Fruit fly (Drosophila melanogaster) whole organism, embryonic: ENCODE data around the gene CG12171.

ENCODE experiments used
- Atf6 ChIP-seq: fragments of 200-800 bp; sonication (Bioruptor generic); IDR thresholded peaks from 2 replicates; pipeline ENCODE4 v1.3.6; 2022; ENCODE audit warnings: missing biosample characterization, missing genetic modification characterization
- BEAF-32 ChIP-seq: fragments of 200-800 bp; sonication (Bioruptor generic); optimal IDR thresholded peaks from 3 replicates; lab custom pipeline; 2017; ENCODE audit warnings: missing biosample characterization, missing genetic modification characterization, mild to moderate bottlenecking, moderate library complexity, missing genetic modification reagents
- CG10274 ChIP-seq: fragments of 200-800 bp; sonication (Bioruptor generic); optimal IDR thresholded peaks from 3 replicates; lab custom pipeline; 2017; ENCODE audit warnings: missing biosample characterization, mild to moderate bottlenecking, missing genetic modification characterization
- CG10321 ChIP-seq: fragments of 200-800 bp; sonication (Bioruptor generic); IDR thresholded peaks from 2 replicates; pipeline ENCODE4 v1.3.6; 2022; ENCODE audit warnings: missing biosample characterization, missing genetic modification characterization
- CG11247 ChIP-seq: fragments of 200-800 bp; sonication (Bioruptor generic); IDR thresholded peaks from 2 replicates; pipeline ENCODE4 v1.3.6; 2022; ENCODE audit warnings: missing biosample characterization, missing genetic modification characterization
- CG12236 ChIP-seq: fragments of 200-800 bp; sonication (Bioruptor generic); optimal IDR thresholded peaks from 2 replicates; lab custom pipeline; 2016; ENCODE audit warnings: missing biosample characterization, missing genetic modification characterization
- CG13424 ChIP-seq: fragments of 200-800 bp; sonication (Bioruptor generic); optimal IDR thresholded peaks from 2 replicates; lab custom pipeline; 2019; ENCODE audit warnings: missing biosample characterization, mild to moderate bottlenecking, missing genetic modification characterization, moderate library complexity
- CG14014 ChIP-seq: fragments of 200-800 bp; sonication (Bioruptor generic); IDR thresholded peaks from 2 replicates; pipeline ENCODE4 v1.3.6; 2022; ENCODE audit warnings: missing biosample characterization, missing genetic modification characterization
- CG18011 ChIP-seq: fragments of 200-800 bp; sonication (Bioruptor generic); optimal IDR thresholded peaks from 2 replicates; lab custom pipeline; 2017; ENCODE audit warnings: missing biosample characterization, missing genetic modification characterization, mild to moderate bottlenecking, moderate library complexity, missing genotype
- CG2120 ChIP-seq: fragments of 200-800 bp; sonication (Bioruptor generic); optimal IDR thresholded peaks from 3 replicates; lab custom pipeline; 2016; ENCODE audit warnings: missing biosample characterization, missing genetic modification characterization
- CG31224 ChIP-seq: fragments of 200-800 bp; sonication (Bioruptor generic); IDR thresholded peaks from 2 replicates; pipeline ENCODE4 v1.3.6; 2022; ENCODE audit warnings: missing biosample characterization, missing genetic modification characterization
- CG31365 ChIP-seq: fragments of 200-800 bp; sonication (Bioruptor generic); optimal IDR thresholded peaks from 2 replicates; lab custom pipeline; 2018; ENCODE audit warnings: missing biosample characterization, mild to moderate bottlenecking, missing genetic modification characterization
- CG32767 ChIP-seq: fragments of 200-800 bp; sonication (Bioruptor generic); IDR thresholded peaks from 2 replicates; pipeline ENCODE4 v1.3.6; 2022; ENCODE audit warnings: missing biosample characterization, missing genetic modification characterization
- CG33213 ChIP-seq: fragments of 200-800 bp; sonication (Bioruptor generic); optimal IDR thresholded peaks from 3 replicates; lab custom pipeline; 2016; ENCODE audit warnings: missing biosample characterization, missing genetic modification characterization
- CG34224 ChIP-seq: fragments of 200-800 bp; sonication (Bioruptor generic); IDR thresholded peaks from 3 replicates; pipeline ENCODE4 v1.3.6; 2022; ENCODE audit warnings: missing biosample characterization, missing genetic modification characterization; ENCODE audit not compliant: partially characterized antibody
- CG4617 ChIP-seq: fragments of 200-800 bp; sonication (Bioruptor generic); optimal IDR thresholded peaks from 3 replicates; lab custom pipeline; 2016; ENCODE audit warnings: missing biosample characterization, missing genetic modification characterization, borderline replicate concordance
- CG6765 ChIP-seq: fragments of 200-800 bp; sonication (Bioruptor generic); optimal IDR thresholded peaks from 3 replicates; lab custom pipeline; 2017; ENCODE audit warnings: missing biosample characterization, mild to moderate bottlenecking, missing genetic modification characterization
- CG7556 ChIP-seq: fragments of 200-800 bp; sonication (Bioruptor generic); optimal IDR thresholded peaks from 2 replicates; lab custom pipeline; 2017; ENCODE audit warnings: missing biosample characterization, mild to moderate bottlenecking, missing genetic modification characterization
- CG8388 ChIP-seq: fragments of 200-800 bp; sonication (Bioruptor generic); optimal IDR thresholded peaks from 2 replicates; lab custom pipeline; 2019; ENCODE audit warnings: missing biosample characterization, mild to moderate bottlenecking, missing genetic modification characterization, moderate library complexity
- CHES-1-like ChIP-seq: fragments of 200-800 bp; sonication (Bioruptor generic); optimal IDR thresholded peaks from 2 replicates; lab custom pipeline; 2016; ENCODE audit warnings: missing biosample characterization, missing genetic modification characterization
- Eip74EF ChIP-seq, 2 experiments: fragments of 200-800 bp in 1 of 2; fragments of >200 bp in 1 of 2; sonication (Bioruptor generic) in 1 of 2; optimal IDR thresholded peaks; 2 replicates each; lab custom pipeline; 2017 to 2019; ENCODE audit warnings: missing biosample characterization in 2 of 2, missing genetic modification characterization in 2 of 2, mild to moderate bottlenecking in 1 of 2, moderate library complexity in 1 of 2
- H15 ChIP-seq: fragments of 200-800 bp; sonication (Bioruptor generic); IDR thresholded peaks from 3 replicates; pipeline ENCODE4 v1.3.6; 2022; ENCODE audit warnings: missing biosample characterization, missing genetic modification characterization
- HLH3B ChIP-seq: fragments of 200-800 bp; sonication (Bioruptor generic); IDR thresholded peaks from 2 replicates; pipeline ENCODE4 v1.3.6; 2022; ENCODE audit warnings: missing biosample characterization, missing genetic modification characterization
- HLH54F ChIP-seq: fragments of 200-800 bp; sonication (Bioruptor generic); optimal IDR thresholded peaks from 3 replicates; lab custom pipeline; 2016; ENCODE audit warnings: missing biosample characterization, missing genetic modification characterization
- Hr51 ChIP-seq, 2 experiments: fragments of 200-800 bp; sonication (Bioruptor generic); optimal IDR thresholded peaks; 2 replicates in 1 of 2; 3 replicates in 1 of 2; lab custom pipeline; 2016 to 2018; ENCODE audit warnings: missing biosample characterization in 2 of 2, missing genetic modification characterization in 2 of 2, mild to moderate bottlenecking in 1 of 2, moderate library complexity in 1 of 2
- Med ChIP-seq: fragments of 200-800 bp; sonication (Bioruptor generic); peaks from one replicate; lab custom pipeline; 2016; ENCODE audit warnings: missing biosample characterization, missing genetic modification characterization, mild to moderate bottlenecking, inconsistent platforms, moderate library complexity
- Mes4 ChIP-seq: fragments of 200-800 bp; sonication (Bioruptor generic); optimal IDR thresholded peaks from 2 replicates; lab custom pipeline; 2016; ENCODE audit warnings: missing biosample characterization, missing genetic modification characterization
- Neu2 ChIP-seq: fragments of 200-800 bp; sonication (Bioruptor generic); optimal IDR thresholded peaks from 3 replicates; lab custom pipeline; 2016; ENCODE audit warnings: missing biosample characterization, missing genetic modification characterization, borderline replicate concordance
- Rfx ChIP-seq: fragments of 200-800 bp; sonication (Bioruptor generic); IDR thresholded peaks from 2 replicates; pipeline ENCODE4 v1.3.6; 2022; ENCODE audit warnings: missing biosample characterization, missing genetic modification characterization
- Ssrp ChIP-seq: fragments of 200-800 bp; sonication (Bioruptor generic); optimal IDR thresholded peaks from 2 replicates; lab custom pipeline; 2018; ENCODE audit warnings: missing biosample characterization, mild to moderate bottlenecking, missing genetic modification characterization, moderate library complexity
- Vsx1 ChIP-seq: fragments of 200-800 bp; sonication (Bioruptor generic); optimal IDR thresholded peaks from 2 replicates; lab custom pipeline; 2017; ENCODE audit warnings: missing biosample characterization, mild to moderate bottlenecking, missing genetic modification characterization, missing genetic modification reagents
- az2 ChIP-seq: fragments of 200-800 bp; sonication (Bioruptor generic); optimal IDR thresholded peaks from 3 replicates; lab custom pipeline; 2016; ENCODE audit warnings: missing biosample characterization, missing genetic modification characterization
- bbx ChIP-seq: fragments of 200-800 bp; sonication (Bioruptor generic); IDR thresholded peaks from 2 replicates; pipeline ENCODE4 v1.3.6; 2022; ENCODE audit warnings: missing biosample characterization, missing genetic modification characterization; ENCODE audit not compliant: partially characterized antibody
- bcd ChIP-seq: fragments of 200-800 bp; sonication (Bioruptor generic); optimal IDR thresholded peaks from 2 replicates; lab custom pipeline; 2017; ENCODE audit warnings: missing biosample characterization, mild to moderate bottlenecking, missing genetic modification characterization
- cato ChIP-seq: fragments of 200-800 bp; sonication (Bioruptor generic); optimal IDR thresholded peaks from 2 replicates; lab custom pipeline; 2016; ENCODE audit warnings: missing biosample characterization, missing genetic modification characterization, borderline replicate concordance
- caup ChIP-seq: fragments of 200-800 bp; sonication (Bioruptor generic); optimal IDR thresholded peaks from 3 replicates; lab custom pipeline; 2017; ENCODE audit warnings: missing biosample characterization, mild to moderate bottlenecking, missing genetic modification characterization, moderate library complexity; ENCODE audit not compliant: severe bottlenecking
- crc ChIP-seq: fragments of 200-800 bp; sonication (Bioruptor generic); optimal IDR thresholded peaks from 2 replicates; lab custom pipeline; 2016; ENCODE audit warnings: missing biosample characterization, missing genetic modification characterization
- croc ChIP-seq: fragments of 200-800 bp; sonication (Bioruptor generic); conservative IDR thresholded peaks from 3 replicates; pipeline ENCODE4 v1.3.6; 2022; ENCODE audit warnings: missing biosample characterization, missing genetic modification characterization
- crol ChIP-seq: fragments of 200-800 bp; sonication (Bioruptor generic); IDR thresholded peaks from 2 replicates; pipeline ENCODE4 v1.3.6; 2022; ENCODE audit warnings: missing biosample characterization, missing genetic modification characterization
- da ChIP-seq: fragments of 200-800 bp; sonication (Bioruptor generic); optimal IDR thresholded peaks from 2 replicates; lab custom pipeline; 2016; ENCODE audit warnings: missing biosample characterization, missing genetic modification characterization
- gsb-n ChIP-seq: fragments of 200-800 bp; sonication (Bioruptor generic); optimal IDR thresholded peaks from 3 replicates; lab custom pipeline; 2018; ENCODE audit warnings: missing biosample characterization, mild to moderate bottlenecking, missing genetic modification characterization
- luna ChIP-seq: fragments of 200-800 bp; sonication (Bioruptor generic); optimal IDR thresholded peaks from 2 replicates; lab custom pipeline; 2016; ENCODE audit warnings: missing biosample characterization, missing genetic modification characterization
- nerfin-1 ChIP-seq: fragments of 200-800 bp; sonication (Bioruptor generic); optimal IDR thresholded peaks from 3 replicates; lab custom pipeline; 2019; ENCODE audit warnings: missing biosample characterization, mild to moderate bottlenecking, missing genetic modification characterization, moderate library complexity
- pum ChIP-seq: fragments of 200-800 bp; sonication (Bioruptor generic); optimal IDR thresholded peaks from 2 replicates; lab custom pipeline; 2016; ENCODE audit warnings: missing biosample characterization, missing genetic modification characterization
- row ChIP-seq: fragments of 200-800 bp; sonication (Bioruptor generic); IDR thresholded peaks from 3 replicates; pipeline ENCODE4 v1.3.6; 2022; ENCODE audit warnings: missing biosample characterization, missing genetic modification characterization
- sna ChIP-seq: fragments of 200-800 bp; sonication (Bioruptor generic); IDR thresholded peaks from 2 replicates; pipeline ENCODE4 v1.3.6; 2022; ENCODE audit warnings: missing biosample characterization, missing genetic modification characterization; ENCODE audit not compliant: partially characterized antibody
- tio ChIP-seq: fragments of 200-800 bp; sonication (Bioruptor generic); optimal IDR thresholded peaks from 2 replicates; lab custom pipeline; 2017; ENCODE audit warnings: missing biosample characterization, missing genetic modification characterization, inconsistent platforms
- usp ChIP-seq: fragments of >200 bp; optimal IDR thresholded peaks from 2 replicates; lab custom pipeline; 2017; ENCODE audit warnings: missing biosample characterization, missing genetic modification characterization
- vvl ChIP-seq: fragments of 200-800 bp; sonication (Bioruptor generic); IDR thresholded peaks from 2 replicates; pipeline ENCODE4 v1.3.6; 2022; ENCODE audit warnings: missing biosample characterization, missing genetic modification characterization

Gene CG12171

dm6 chr3R:5660198-5660893 is 26.9 kb downstream of the CG12171 start, which contains the start of gene Wdr33 (continued):
- no peak for TF ChIP-seq da (GFP tag; lab: Kevin White, UChicago)
- TF ChIP-seq luna (GFP tag; lab: Kevin White, UChicago) = no peak
- TF ChIP-seq vvl (GFP tag; lab: Robert Waterston, UW) = no peak; the same call in 1 of the 2 replicates
- no peak for TF ChIP-seq Med (GFP tag; lab: Kevin White, UChicago)
- TF ChIP-seq HLH3B (GFP tag; lab: Robert Waterston, UW) = peak; percentile 30; the same call in 1 of the 2 replicates
- peak; percentile 24 for TF ChIP-seq CG8388 (GFP tag; lab: Kevin White, UChicago)
- no peak for TF ChIP-seq CG11247 (GFP tag; lab: Robert Waterston, UW)
- TF ChIP-seq CG14014 (GFP tag; lab: Robert Waterston, UW) = no peak
- peak; percentile 56 for TF ChIP-seq CG13424 (tag; lab: Kevin White, UChicago)
- no peak for TF ChIP-seq Hr51 (GFP tag; optimal IDR thresholded peaks at IDR 0.05; lab: Kevin White, UChicago)
- no peak for TF ChIP-seq CG4617 (GFP tag; lab: Kevin White, UChicago)
- peak; percentile 82 for TF ChIP-seq CG34224
- TF ChIP-seq Eip74EF (GFP tag; optimal IDR thresholded peaks at IDR 0.05; lab: Kevin White, UChicago) = no peak
- no peak for TF ChIP-seq CG32767 (GFP tag; lab: Robert Waterston, UW)
- no peak; the same call in 1 of the 2 replicates for TF ChIP-seq Rfx (GFP tag; lab: Robert Waterston, UW)
- TF ChIP-seq CG10274 = no peak
- TF ChIP-seq HLH54F (GFP tag; lab: Kevin White, UChicago) = no peak
- no peak for TF ChIP-seq pum
- TF ChIP-seq Neu2 = no peak
- TF ChIP-seq crc (GFP tag; lab: Kevin White, UChicago) = no peak
- no peak for TF ChIP-seq CG31224 (GFP tag; lab: Robert Waterston, UW)
- TF ChIP-seq cato = peak; percentile 14
- peak; percentile 34 for TF ChIP-seq CG7556 (GFP tag; lab: Kevin White, UChicago)
- TF ChIP-seq sna (GFP tag; lab: Robert Waterston, UW) = peak; percentile 79
- TF ChIP-seq croc (GFP tag; lab: Robert Waterston, UW) = no peak
- peak; percentile 54 for TF ChIP-seq Ssrp
- TF ChIP-seq bbx = peak; percentile 86
- TF ChIP-seq CG31365 (tag; lab: Kevin White, UChicago) = no peak
- no peak for TF ChIP-seq CG33213 (GFP tag; lab: Kevin White, UChicago)
- TF ChIP-seq Vsx1 (GFP tag; lab: Kevin White, UChicago) = no peak
- TF ChIP-seq Mes4 (GFP tag; lab: Kevin White, UChicago) = no peak
- no peak for TF ChIP-seq Atf6 (GFP tag; lab: Robert Waterston, UW)
- TF ChIP-seq bcd (GFP tag; lab: Kevin White, UChicago) = peak; percentile 22
- TF ChIP-seq tio (GFP tag; lab: Kevin White, UChicago) = no peak
- no peak for TF ChIP-seq gsb-n (tag; lab: Kevin White, UChicago)
- peak; percentile 62; the same call in 2 of the 3 replicates for TF ChIP-seq row
- peak; percentile 82 for TF ChIP-seq BEAF-32 (GFP tag; lab: Kevin White, UChicago)
- no peak for TF ChIP-seq caup (GFP tag; lab: Kevin White, UChicago)
- no peak for TF ChIP-seq CG2120 (GFP tag; lab: Kevin White, UChicago)
- TF ChIP-seq nerfin-1 = no peak
- no peak for TF ChIP-seq CG10321
- peak; percentile 46 for TF ChIP-seq az2 (GFP tag; lab: Kevin White, UChicago)
- no peak for TF ChIP-seq crol (GFP tag; lab: Robert Waterston, UW)
- no peak for TF ChIP-seq usp (GFP tag; lab: Kevin White, UChicago)
- 0 out of 3 replicates have a peak, but pooled peaks have one; percentile 7 for TF ChIP-seq H15 (GFP tag; lab: Robert Waterston, UW)
- no peak for TF ChIP-seq CHES-1-like (GFP tag; lab: Kevin White, UChicago)
- no peak for TF ChIP-seq CG18011 (GFP tag; lab: Kevin White, UChicago)
- TF ChIP-seq CG12236 (GFP tag; lab: Kevin White, UChicago) = no peak
- no peak for TF ChIP-seq CG6765 (GFP tag; lab: Kevin White, UChicago)
